Fruit fly (Drosophila melanogaster) S2 (cell line): ENCODE data around the gene chm.
A peak's percentile ranks its signal among the peaks of the same experiment; 100 is the strongest.

ENCODE experiments used
- CG8478 ChIP-seq: fragments of >200 bp; optimal IDR thresholded peaks from 2 replicates; lab custom pipeline; 2018
- CTCF ChIP-seq, 2 experiments: fragments of >200 bp; optimal IDR thresholded peaks; 2 replicates each; lab custom pipeline; 2018

chm gene

dm6 chr2L:7411947-7412621, at the start of gene chm:
Gene chm (plus strand): TSS chr2L:7412417.
- TF ChIP-seq CG8478 (lab: Kevin White, UChicago) (no peak), CTCF (optimal IDR thresholded peaks at IDR 0.05; lab: Kevin White, UChicago) (peak in 1 of 2 experiments; percentile 36)

- no peak for TF ChIP-seq CTCF (optimal IDR thresholded peaks at IDR 0.05; lab: Kevin White, UChicago)
- no peak for TF ChIP-seq CG8478 (lab: Kevin White, UChicago)
These were observed 49.1 kb upstream of the chm start, which contains the start of gene Wnt10 for dm6 chr2L:7363079-7363478. Gene Wnt10 (plus strand): TSS chr2L:7363379.

- TF ChIP-seq CG8478 (lab: Kevin White, UChicago) (no peak), CTCF (optimal IDR thresholded peaks at IDR 0.05; lab: Kevin White, UChicago) (no peak)
These were observed 36.1 kb upstream of the chm start for dm6 chr2L:7376157-7376556.

- no peak for TF ChIP-seq CTCF (optimal IDR thresholded peaks at IDR 0.05; lab: Kevin White, UChicago)
- no peak for TF ChIP-seq CG8478 (lab: Kevin White, UChicago)
These were observed 34.8 kb upstream of the chm start, which contains the start of gene ninaC for dm6 chr2L:7377402-7377801. Gene ninaC (plus strand): TSS chr2L:7377702.

dm6 chr2L:7386555-7387420, 25.4 kb upstream of the chm start:
- TF ChIP-seq CTCF (optimal IDR thresholded peaks at IDR 0.05; lab: Kevin White, UChicago) = no peak
- TF ChIP-seq CG8478 (lab: Kevin White, UChicago) = no peak

dm6 chr2L:7387813-7388558, 24.2 kb upstream of the chm start, which contains the start of the genes CG5149 and gudu:
Gene CG5149 (minus strand): TSS chr2L:7388253.
Gene gudu (plus strand): TSS chr2L:7388508.
- peak; percentile 80 to 81 for TF ChIP-seq CTCF (optimal IDR thresholded peaks at IDR 0.05; lab: Kevin White, UChicago)
- no peak for TF ChIP-seq CG8478 (lab: Kevin White, UChicago)

- no peak for TF ChIP-seq CTCF (optimal IDR thresholded peaks at IDR 0.05; lab: Kevin White, UChicago)
- TF ChIP-seq CG8478 (lab: Kevin White, UChicago) = no peak
These were observed 16.4 kb upstream of the chm start for dm6 chr2L:7395813-7396212.

- TF ChIP-seq CG8478 (lab: Kevin White, UChicago) (no peak), CTCF (optimal IDR thresholded peaks at IDR 0.05; lab: Kevin White, UChicago) (no peak)
These were observed 15.3 kb upstream of the chm start for dm6 chr2L:7396962-7397361.

dm6 chr2L:7397746-7398145, 14.5 kb upstream of the chm start:
- no peak for TF ChIP-seq CTCF (optimal IDR thresholded peaks at IDR 0.05; lab: Kevin White, UChicago)
- no peak for TF ChIP-seq CG8478 (lab: Kevin White, UChicago)

dm6 chr2L:7398528-7398927, 13.7 kb upstream of the chm start, which contains the start of gene CG5160:
Gene CG5160 (minus strand): TSS chr2L:7398750.
- TF ChIP-seq CG8478 (lab: Kevin White, UChicago) (no peak), CTCF (optimal IDR thresholded peaks at IDR 0.05; lab: Kevin White, UChicago) (no peak)

dm6 chr2L:7401025-7401424, 11.2 kb upstream of the chm start, which contains the start of gene CG5171:
Gene CG5171 (plus strand): TSS chr2L:7401335.
- TF ChIP-seq CTCF (optimal IDR thresholded peaks at IDR 0.05; lab: Kevin White, UChicago) (no peak), CG8478 (lab: Kevin White, UChicago) (no peak)

- TF ChIP-seq CTCF (optimal IDR thresholded peaks at IDR 0.05; lab: Kevin White, UChicago) = no peak
- no peak for TF ChIP-seq CG8478 (lab: Kevin White, UChicago)
These were observed 10.6 kb upstream of the chm start for dm6 chr2L:7401627-7402026.

- TF ChIP-seq CG8478 (lab: Kevin White, UChicago) (no peak), CTCF (optimal IDR thresholded peaks at IDR 0.05; lab: Kevin White, UChicago) (no peak)
These were observed 7.3 kb upstream of the chm start, which contains the start of gene CG5177 for dm6 chr2L:7404923-7405322. Gene CG5177 (plus strand): TSS chr2L:7405227.

- TF ChIP-seq CG8478 (lab: Kevin White, UChicago) = no peak
- no peak for TF ChIP-seq CTCF (optimal IDR thresholded peaks at IDR 0.05; lab: Kevin White, UChicago)
These were observed 4.6 kb upstream of the chm start for dm6 chr2L:7407638-7408037.
